Worm (Caenorhabditis elegans): ENCODE data around the gene pcyt-1.

DNA sequence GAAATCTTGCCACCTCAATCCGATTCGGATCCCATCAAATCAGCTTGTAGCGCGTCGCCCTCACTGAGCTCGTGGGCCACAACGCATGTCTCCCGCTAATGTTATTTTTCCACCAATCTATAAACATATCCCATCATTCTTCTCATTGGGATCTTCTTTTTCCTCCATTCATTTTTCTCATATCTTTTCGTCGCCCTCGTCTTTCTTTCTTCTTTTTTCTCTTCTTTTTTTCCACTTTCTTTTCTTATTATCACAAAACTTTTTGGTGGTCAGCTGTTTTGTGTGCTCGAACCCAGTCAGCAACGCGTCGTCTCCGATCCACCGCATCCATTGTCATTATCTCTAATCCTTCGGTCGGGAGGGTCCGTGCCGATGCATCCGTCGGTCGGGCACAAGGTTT lies 48.4 kb upstream of the pcyt-1 start:
- TF ChIP-seq unc-62 (GFP tag; optimal IDR thresholded peaks at IDR 0.05) (peak; percentile 18), nhr-12 (tag; optimal IDR thresholded peaks at IDR 0.05) (no peak), hlh-1 (tag; optimal IDR thresholded peaks at IDR 0.05) (peak; percentile 90), mls-2 (tag; optimal IDR thresholded peaks at IDR 0.05) (no peak)

All from whole organism, mixed stage, embryonic.